Worm (Caenorhabditis elegans) whole organism, L2 larva: Measurements from ENCODE around the gene zip-8.

Experiments used
- R02D3.7 ChIP-seq: fragments of 150-350 bp; optimal IDR thresholded peaks from 2 replicates; lab custom pipeline; 2014; ENCODE audit warnings: missing biosample characterization, missing genetic modification characterization
- ama-1 ChIP-seq: fragments of 150-350 bp; optimal IDR thresholded peaks from 2 replicates; lab custom pipeline; 2018; ENCODE audit warnings: inconsistent platforms
- gmeb-1 ChIP-seq: fragments of 150-350 bp; optimal IDR thresholded peaks from 2 replicates; lab custom pipeline; 2014; ENCODE audit warnings: missing biosample characterization, missing genetic modification characterization
- lsy-2 ChIP-seq, 2 experiments: fragments of 150-350 bp in 1 of 2; sonication (generic microtip) in 1 of 2; optimal IDR thresholded peaks; 2 replicates each; lab custom pipeline; 2014 to 2017; ENCODE audit warnings: missing biosample characterization in 2 of 2, missing genetic modification characterization in 2 of 2
- mbf-1 ChIP-seq: sonication (generic microtip); optimal IDR thresholded peaks from 2 replicates; lab custom pipeline; 2017; ENCODE audit warnings: missing biosample characterization, missing genetic modification characterization
- mdl-1 ChIP-seq, 2 experiments: fragments of 150-350 bp in 1 of 2; sonication (generic microtip) in 1 of 2; optimal IDR thresholded peaks; 2 replicates each; lab custom pipeline; 2017; ENCODE audit warnings: missing biosample characterization in 2 of 2, missing genetic modification characterization in 2 of 2
- unc-55 ChIP-seq: fragments of 150-350 bp; sonication (generic microtip); optimal IDR thresholded peaks from 3 replicates; lab custom pipeline; 2014; ENCODE audit warnings: missing biosample characterization, missing genetic modification reagents, missing genetic modification characterization

Gene zip-8

DNA sequence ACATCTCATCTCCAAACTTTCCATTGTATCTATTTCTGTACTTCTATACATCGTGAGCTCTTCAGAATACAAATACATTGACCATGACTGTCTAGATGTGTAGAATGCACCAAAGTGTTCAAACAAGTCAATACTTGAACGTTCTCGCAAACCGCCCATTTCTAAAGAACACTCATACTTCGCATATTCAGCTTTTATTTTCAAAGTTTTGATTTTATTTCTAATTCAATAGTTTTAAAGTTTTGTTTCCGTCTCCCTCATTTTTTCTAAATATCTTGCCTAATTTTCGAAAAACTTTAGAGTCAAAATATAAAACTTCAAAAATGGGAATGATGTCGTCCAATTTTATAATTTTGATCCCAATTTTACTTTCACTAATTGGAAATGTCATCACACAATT, 49.1 kb downstream of the zip-8 start, which contains the start of gene pqn-10:
TSS of gene pqn-10 (plus strand) at position 301 of the 400 bp plus-strand sequence.
- TF ChIP-seq ama-1 (lab: Kevin White, UChicago) (no peak), mdl-1 (tag; optimal IDR thresholded peaks at IDR 0.05; lab: Kevin White, UChicago) (no peak), unc-55 (GFP tag; lab: Kevin White, UChicago) (no peak), gmeb-1 (no peak), mbf-1 (tag; lab: Kevin White, UChicago) (no peak), R02D3.7 (tag; lab: Kevin White, UChicago) (no peak), lsy-2 (tag; optimal IDR thresholded peaks at IDR 0.05; lab: Kevin White, UChicago) (no peak)
- TF ChIP-seq, all 48 proteins: peak for 0
